Worm (Caenorhabditis elegans): Measurements from ENCODE around the gene zhp-4.

The zhp-4 gene

ce11 chrV:19049140-19050092 is 52.2 kb downstream of the zhp-4 start (continued):
- no peak for TF ChIP-seq nhr-25 (tag; optimal IDR thresholded peaks at IDR 0.05; ENCODE audit: borderline replicate concordance, insufficient read depth)

Measured in whole organism, L4 larva.